Fruit fly (Drosophila melanogaster): Measurements from ENCODE around the gene crb.
A peak's percentile ranks its signal among the peaks of the same experiment; 100 is the strongest.

crb gene

DNA sequence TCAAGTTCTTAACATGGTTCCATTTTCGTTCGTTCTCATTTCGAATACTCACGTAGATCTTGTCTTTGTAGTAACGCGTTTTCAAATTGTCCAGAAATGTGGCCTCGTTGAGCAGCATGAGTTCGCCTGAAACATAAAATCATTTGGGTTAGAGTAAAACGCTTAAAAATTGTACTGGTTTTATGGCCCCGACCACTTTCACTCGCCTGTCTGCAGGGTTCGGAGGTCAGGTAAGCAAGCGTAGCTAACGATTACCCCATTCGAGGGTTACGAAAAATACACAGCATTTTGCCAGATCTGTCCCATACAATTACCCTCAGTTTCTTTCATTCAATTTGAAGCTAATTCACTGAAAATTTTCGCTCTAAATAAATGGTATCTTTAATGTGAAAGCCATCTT, 36.5 kb upstream of the crb start (continued):
- TF ChIP-seq GATAe (GFP tag; conservative IDR thresholded peaks at IDR 0.05): no peak

DNA sequence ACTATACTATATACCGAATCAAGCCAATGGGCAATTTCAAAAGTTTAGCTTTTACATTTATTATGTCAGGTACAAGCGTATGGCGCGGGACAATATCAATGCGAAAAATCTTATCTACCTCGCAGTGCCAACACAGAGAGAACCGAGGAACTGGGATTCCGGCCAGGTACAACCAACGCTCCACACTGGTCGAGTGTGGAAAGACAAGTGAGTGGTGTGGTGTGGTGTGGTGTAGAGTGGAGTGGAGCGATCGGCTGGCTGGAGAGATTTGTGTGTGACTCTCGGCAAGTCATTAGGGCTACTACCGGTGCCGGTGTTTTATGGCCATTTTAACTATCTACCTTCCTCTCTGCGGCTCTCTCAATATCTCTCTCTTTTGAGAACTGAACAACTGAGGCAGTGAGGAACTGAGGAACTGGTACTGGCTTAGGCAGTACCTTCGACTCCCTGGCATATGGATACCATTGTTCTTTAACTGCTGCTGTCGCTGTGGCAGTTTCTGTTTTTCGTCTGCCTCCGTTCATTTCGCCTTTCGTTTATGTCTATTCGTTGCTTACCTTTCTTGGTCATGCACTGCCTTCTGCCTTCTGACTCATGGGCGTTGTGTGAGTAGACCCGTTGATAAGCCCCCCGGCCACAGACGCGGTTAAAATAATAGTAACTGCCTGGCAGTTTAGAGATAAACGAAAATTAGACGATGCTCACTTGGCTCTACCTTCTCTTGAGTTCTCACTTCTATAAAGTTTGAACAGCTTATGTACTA, 35.4 kb upstream of the crb start:
- TF ChIP-seq Sry-β (GFP tag; optimal IDR thresholded peaks at IDR 0.05): peak; percentile 37
- peak; percentile 85 for TF ChIP-seq E2f1 (GFP tag; IDR thresholded peaks at IDR 0.05)
- peak; percentile 83 to 92 for TF ChIP-seq bsh (GFP tag; optimal IDR thresholded peaks at IDR 0.05)
- no peak for TF ChIP-seq zen2 (GFP tag; IDR thresholded peaks at IDR 0.05; ENCODE audit: partially characterized antibody)
- TF ChIP-seq CG7987 (GFP tag; optimal IDR thresholded peaks at IDR 0.05): peak; percentile 81
- no peak for TF ChIP-seq CG7963 (GFP tag; IDR thresholded peaks at IDR 0.05; ENCODE audit: partially characterized antibody)
- TF ChIP-seq CG6175 (GFP tag; IDR thresholded peaks at IDR 0.05): peak; percentile 68; the same call in 2 of the 3 replicates
- TF ChIP-seq CG8281 (tag; optimal IDR thresholded peaks at IDR 0.05): peak; percentile 99
- peak; percentile 88 for TF ChIP-seq Atf-2 (GFP tag; optimal IDR thresholded peaks at IDR 0.05)
- peak; percentile 79 for TF ChIP-seq nerfin-1 (tag; optimal IDR thresholded peaks at IDR 0.05)
- TF ChIP-seq Scr (GFP tag; IDR thresholded peaks at IDR 0.05; ENCODE audit: partially characterized antibody): no peak
- peak; percentile 78 for TF ChIP-seq pb (GFP tag; optimal IDR thresholded peaks at IDR 0.05)
- TF ChIP-seq CG10979 (tag; optimal IDR thresholded peaks at IDR 0.05): peak; percentile 91
- TF ChIP-seq ATbp (GFP tag; optimal IDR thresholded peaks at IDR 0.05): peak; percentile 89
- TF ChIP-seq sob (GFP tag; IDR thresholded peaks at IDR 0.05): peak; percentile 88
- peak; percentile 91 for TF ChIP-seq Oli (tag; optimal IDR thresholded peaks at IDR 0.05)
- peak; percentile 91 for TF ChIP-seq schlank (tag; optimal IDR thresholded peaks at IDR 0.05)
- TF ChIP-seq CG8478 (optimal IDR thresholded peaks at IDR 0.05): no peak
- TF ChIP-seq CG1603 (tag; optimal IDR thresholded peaks at IDR 0.05): peak; percentile 94
- no peak for TF ChIP-seq gfzf (GFP tag; optimal IDR thresholded peaks at IDR 0.05)
- peak; percentile 93 for TF ChIP-seq gem (tag; optimal IDR thresholded peaks at IDR 0.05)
- peak; percentile 85 for TF ChIP-seq H15 (GFP tag; IDR thresholded peaks at IDR 0.05)
- peak; percentile 94 for TF ChIP-seq vvl (GFP tag; IDR thresholded peaks at IDR 0.05)
- TF ChIP-seq zfh2 (GFP tag; optimal IDR thresholded peaks at IDR 0.05): peak; percentile 95
- TF ChIP-seq gcm (GFP tag; optimal IDR thresholded peaks at IDR 0.05): peak; percentile 77
- no peak for TF ChIP-seq CTCF (GFP tag; optimal IDR thresholded peaks at IDR 0.05)
- TF ChIP-seq CG2120 (GFP tag; optimal IDR thresholded peaks at IDR 0.05): peak; percentile 96
- TF ChIP-seq CG5245 (GFP tag; optimal IDR thresholded peaks at IDR 0.05): peak; percentile 82
- no peak for TF ChIP-seq Doc2 (GFP tag; IDR thresholded peaks at IDR 0.05)
- peak; percentile 29; the same call in 1 of the 4 replicates for TF ChIP-seq Dll (GFP tag; IDR thresholded peaks at IDR 0.05; ENCODE audit: partially characterized antibody)
- peak; percentile 89 for TF ChIP-seq NC2β (GFP tag; optimal IDR thresholded peaks at IDR 0.05)
- peak; percentile 86 for TF ChIP-seq Bteb2 (GFP tag; optimal IDR thresholded peaks at IDR 0.05)
- TF ChIP-seq CG9609 (GFP tag; optimal IDR thresholded peaks at IDR 0.05): no peak
- peak; percentile 85 for TF ChIP-seq crc (GFP tag; optimal IDR thresholded peaks at IDR 0.05)
- peak in 1 of 2 experiments; percentile 82 for TF ChIP-seq tll (GFP tag; optimal IDR thresholded peaks at IDR 0.05)
- TF ChIP-seq Xrp1 (GFP tag; IDR thresholded peaks at IDR 0.05): peak; percentile 90
- TF ChIP-seq CG18262 (tag; optimal IDR thresholded peaks at IDR 0.05): peak; percentile 91
- TF ChIP-seq Ets65A (GFP tag): no peak
- TF ChIP-seq pzg (GFP tag; optimal IDR thresholded peaks at IDR 0.05): peak; percentile 18
- TF ChIP-seq CG9817 (tag; optimal IDR thresholded peaks at IDR 0.05): peak; percentile 90
- TF ChIP-seq CG16779 (GFP tag; IDR thresholded peaks at IDR 0.05): peak; percentile 82
- peak; percentile 86 for TF ChIP-seq cwo (GFP tag; optimal IDR thresholded peaks at IDR 0.05)
- no peak for TF ChIP-seq hb (GFP tag; IDR thresholded peaks at IDR 0.05; ENCODE audit: partially characterized antibody)
- TF ChIP-seq jumu (GFP tag; optimal IDR thresholded peaks at IDR 0.05): peak; percentile 88
- peak; percentile 83 for TF ChIP-seq CG14441 (GFP tag; IDR thresholded peaks at IDR 0.05)
- peak; percentile 62 for TF ChIP-seq E2f2 (GFP tag; IDR thresholded peaks at IDR 0.05)

All from whole organism, embryonic.